Fruit fly (Drosophila melanogaster) whole organism, pupa: Measurements from ENCODE around the gene CG17328.
A peak's percentile ranks its signal among the peaks of the same experiment; 100 is the strongest.

Experiments used
- CG10348 ChIP-seq: fragments of 200-800 bp; sonication (Bioruptor generic); IDR thresholded peaks from 2 replicates; pipeline ENCODE4 v1.3.6; 2022; ENCODE audit warnings: missing biosample characterization, missing genetic modification characterization
- CG12605 ChIP-seq: fragments of 200-800 bp; sonication (Bioruptor generic); IDR thresholded peaks from 2 replicates; pipeline ENCODE4 v1.3.6; 2022; ENCODE audit warnings: missing biosample characterization, missing genetic modification characterization
- CG13204 ChIP-seq: fragments of 200-800 bp; sonication (Bioruptor generic); optimal IDR thresholded peaks from 2 replicates; lab custom pipeline; 2018; ENCODE audit warnings: missing biosample characterization, mild to moderate bottlenecking, missing genetic modification characterization, moderate library complexity
- CG14655 ChIP-seq: fragments of 200-800 bp; sonication (Bioruptor generic); optimal IDR thresholded peaks from 3 replicates; lab custom pipeline; 2017; ENCODE audit warnings: mild to moderate bottlenecking, missing biosample characterization, missing genetic modification reagents, missing genetic modification characterization
- CG15710 ChIP-seq: fragments of 200-800 bp; sonication (Bioruptor generic); optimal IDR thresholded peaks from 2 replicates; lab custom pipeline; 2018; ENCODE audit warnings: missing biosample characterization, mild to moderate bottlenecking, missing genetic modification characterization, moderate library complexity
- CG17806 ChIP-seq: fragments of 200-800 bp; sonication (Bioruptor generic); optimal IDR thresholded peaks from 2 replicates; lab custom pipeline; 2018; ENCODE audit warnings: missing biosample characterization, mild to moderate bottlenecking, missing genetic modification characterization, moderate library complexity
- CG32121 ChIP-seq: fragments of 200-800 bp; sonication (Bioruptor generic); IDR thresholded peaks from 2 replicates; pipeline ENCODE4 v1.3.6; 2022; ENCODE audit warnings: missing biosample characterization, missing genetic modification characterization
- CG34367 ChIP-seq: fragments of 200-800 bp; sonication (Bioruptor generic); optimal IDR thresholded peaks from 2 replicates; lab custom pipeline; 2018; ENCODE audit warnings: missing biosample characterization, mild to moderate bottlenecking, missing genetic modification characterization
- CG4496 ChIP-seq: fragments of 200-800 bp; sonication (Bioruptor generic); IDR thresholded peaks from 3 replicates; pipeline ENCODE4 v1.3.6; 2022; ENCODE audit warnings: missing biosample characterization, missing genetic modification characterization
- CG8159 ChIP-seq: fragments of 200-800 bp; sonication (Bioruptor generic); optimal IDR thresholded peaks from 3 replicates; lab custom pipeline; 2018; ENCODE audit warnings: missing biosample characterization, mild to moderate bottlenecking, missing genetic modification characterization, moderate library complexity
- CG8301 ChIP-seq: fragments of 200-800 bp; sonication (Bioruptor generic); optimal IDR thresholded peaks from 2 replicates; lab custom pipeline; 2018; ENCODE audit warnings: missing biosample characterization, mild to moderate bottlenecking, missing genetic modification characterization
- CG9948 ChIP-seq: fragments of 200-800 bp; sonication (Bioruptor generic); optimal IDR thresholded peaks from 2 replicates; lab custom pipeline; 2018; ENCODE audit warnings: missing biosample characterization, mild to moderate bottlenecking, missing genetic modification characterization, moderate library complexity
- D1 ChIP-seq: fragments of 200-800 bp; sonication (Bioruptor generic); optimal IDR thresholded peaks from 2 replicates; lab custom pipeline; 2018; ENCODE audit warnings: missing biosample characterization, mild to moderate bottlenecking, missing genetic modification characterization, moderate library complexity
- EcR ChIP-seq: fragments of 200-800 bp; sonication (Bioruptor generic); optimal IDR thresholded peaks from 3 replicates; lab custom pipeline; 2019; ENCODE audit warnings: missing biosample characterization, missing genetic modification characterization, mild to moderate bottlenecking, moderate library complexity, missing genetic modification reagents
- Ets98B ChIP-seq: fragments of 200-800 bp; sonication (Bioruptor generic); IDR thresholded peaks from 2 replicates; pipeline ENCODE4 v1.3.6; 2022; ENCODE audit warnings: missing biosample characterization, missing genetic modification characterization
- Pif1A ChIP-seq: fragments of 200-800 bp; sonication (Bioruptor generic); optimal IDR thresholded peaks from 3 replicates; lab custom pipeline; 2016; ENCODE audit warnings: missing biosample characterization, missing genetic modification characterization
- Pif1B ChIP-seq: fragments of 200-800 bp; sonication (Bioruptor generic); optimal IDR thresholded peaks from 3 replicates; lab custom pipeline; 2016; ENCODE audit warnings: missing biosample characterization, missing genetic modification characterization
- Snoo ChIP-seq: fragments of 200-800 bp; sonication (Bioruptor generic); optimal IDR thresholded peaks from 3 replicates; lab custom pipeline; 2017; ENCODE audit warnings: missing biosample characterization, mild to moderate bottlenecking, missing genetic modification characterization, inconsistent platforms
- fd96Ca ChIP-seq: fragments of 200-800 bp; sonication (Bioruptor generic); IDR thresholded peaks from 3 replicates; pipeline ENCODE4 v1.3.6; 2022; ENCODE audit warnings: missing biosample characterization, missing genetic modification characterization
- gl ChIP-seq: fragments of 200-800 bp; sonication (Bioruptor generic); optimal IDR thresholded peaks from 2 replicates; lab custom pipeline; 2018; ENCODE audit warnings: missing biosample characterization, mild to moderate bottlenecking, missing genetic modification characterization
- rn ChIP-seq: fragments of 200-800 bp; sonication (Bioruptor generic); IDR thresholded peaks from 2 replicates; pipeline ENCODE4 v1.3.6; 2022; ENCODE audit warnings: missing biosample characterization, missing genetic modification characterization

The CG17328 gene

DNA sequence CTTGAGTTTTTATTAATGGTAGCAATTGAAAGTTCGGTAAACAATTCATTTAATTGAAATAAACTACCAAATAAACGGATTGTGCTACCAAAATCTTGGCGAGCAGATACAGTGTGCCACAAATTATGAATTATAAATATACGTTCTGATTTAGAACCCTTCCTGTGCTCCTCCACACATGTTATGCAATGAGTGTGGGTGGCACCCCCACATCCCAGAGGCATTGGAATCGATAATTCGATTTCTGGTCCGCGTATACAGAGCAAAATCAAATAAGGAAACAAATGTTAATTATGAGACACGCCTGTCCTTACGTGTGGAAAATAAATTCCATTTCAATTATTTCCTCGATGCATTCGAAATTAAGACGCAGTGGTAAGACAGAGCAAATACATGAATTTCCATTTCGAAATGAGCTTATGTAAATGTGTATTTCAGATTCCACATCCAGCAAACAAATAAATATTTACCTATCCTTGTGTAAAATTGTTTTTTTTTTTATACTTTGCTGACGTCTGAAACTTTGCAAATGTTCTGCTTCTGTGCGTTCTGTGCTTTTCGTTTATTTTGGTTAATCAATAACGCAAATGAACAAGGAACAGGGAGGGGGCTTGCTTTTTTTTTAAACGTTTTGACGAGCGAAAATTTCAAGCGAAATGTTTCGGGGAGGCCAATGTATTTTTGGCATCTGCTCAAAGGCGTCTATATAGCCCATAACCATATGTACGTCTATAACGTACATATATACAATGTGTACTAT, 22.3 kb downstream of the CG17328 start:
- TF ChIP-seq CG8301 (tag; lab: Kevin White, UChicago), result no peak
- no peak for TF ChIP-seq CG14655
- no peak for TF ChIP-seq rn (GFP tag; lab: Robert Waterston, UW)
- no peak for TF ChIP-seq D1 (tag; lab: Kevin White, UChicago)
- TF ChIP-seq EcR (GFP tag; lab: Kevin White, UChicago), result no peak
- TF ChIP-seq CG32121 (GFP tag; lab: Robert Waterston, UW), result no peak
- no peak for TF ChIP-seq CG17806
- TF ChIP-seq Pif1A (GFP tag; lab: Kevin White, UChicago), result no peak
- no peak for TF ChIP-seq CG13204 (GFP tag; lab: Kevin White, UChicago)
- no peak for TF ChIP-seq CG10348 (GFP tag; lab: Robert Waterston, UW)
- TF ChIP-seq Snoo (tag; lab: Kevin White, UChicago), result no peak
- no peak for TF ChIP-seq fd96Ca (GFP tag; lab: Robert Waterston, UW)
- no peak for TF ChIP-seq CG34367 (tag; lab: Kevin White, UChicago)
- no peak for TF ChIP-seq gl (tag; lab: Kevin White, UChicago)
- no peak for TF ChIP-seq Pif1B (GFP tag; lab: Kevin White, UChicago)
- no peak for TF ChIP-seq CG8159 (tag; lab: Kevin White, UChicago)

DNA sequence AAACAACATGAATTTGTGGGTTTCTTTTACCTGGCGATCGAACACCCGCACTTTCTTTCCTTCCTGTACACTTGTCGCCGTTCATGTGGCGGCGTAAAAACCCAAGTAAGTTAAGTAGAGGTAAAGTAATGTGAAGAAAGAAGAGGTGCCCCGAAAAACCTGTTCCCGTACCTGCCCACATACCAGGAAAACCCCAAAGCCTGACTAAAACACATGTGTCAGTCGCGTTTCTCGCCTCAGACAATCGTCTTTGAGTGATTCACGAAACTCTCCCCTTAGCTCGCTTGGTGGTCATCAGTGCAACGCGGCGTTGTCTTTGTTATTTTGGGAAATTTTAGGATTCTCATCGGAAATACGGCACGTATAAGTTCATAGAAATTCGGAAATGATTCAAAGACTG, 23.8 kb downstream of the CG17328 start:
- no peak for TF ChIP-seq Snoo (tag; lab: Kevin White, UChicago)
- no peak for TF ChIP-seq CG4496 (GFP tag; lab: Robert Waterston, UW)
- no peak for TF ChIP-seq CG10348 (GFP tag; lab: Robert Waterston, UW)

DNA sequence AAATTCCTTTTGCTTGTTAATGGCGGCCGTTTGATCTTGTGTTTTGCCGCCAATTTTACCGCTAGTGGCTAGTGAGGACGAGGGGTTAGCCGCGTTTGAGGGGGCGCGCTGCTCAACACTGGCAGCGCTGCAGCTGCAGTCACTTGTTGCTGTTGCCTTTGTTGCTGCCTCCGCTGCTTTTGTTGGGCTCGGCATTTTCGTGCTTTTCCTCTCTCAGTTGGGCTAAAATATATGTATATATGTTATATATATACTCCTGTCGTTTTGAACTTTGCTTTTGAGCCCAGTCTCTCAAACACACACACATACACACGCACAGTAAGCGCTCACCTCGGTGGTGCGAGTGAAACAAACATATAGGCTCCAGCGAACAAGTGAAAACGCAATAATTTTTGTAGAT, 25.1 kb downstream of the CG17328 start:
- no peak for TF ChIP-seq gl (tag; lab: Kevin White, UChicago)
- no peak for TF ChIP-seq CG34367 (tag; lab: Kevin White, UChicago)
- TF ChIP-seq CG10348 (GFP tag; lab: Robert Waterston, UW), result no peak
- peak; percentile 60 for TF ChIP-seq EcR (GFP tag; lab: Kevin White, UChicago)
- peak; percentile 32; the same call in 1 of the 2 replicates for TF ChIP-seq CG32121 (GFP tag; lab: Robert Waterston, UW)
- peak; percentile 92 for TF ChIP-seq CG12605 (GFP tag; lab: Robert Waterston, UW)
- peak; percentile 57 for TF ChIP-seq Pif1B (GFP tag; lab: Kevin White, UChicago)
- peak; percentile 35; the same call in 1 of the 3 replicates for TF ChIP-seq fd96Ca (GFP tag; lab: Robert Waterston, UW)
- no peak for TF ChIP-seq D1 (tag; lab: Kevin White, UChicago)
- TF ChIP-seq Pif1A (GFP tag; lab: Kevin White, UChicago), result peak; percentile 36
- TF ChIP-seq CG15710 (tag; lab: Kevin White, UChicago), result no peak
- peak; percentile 31; the same call in 1 of the 2 replicates for TF ChIP-seq Ets98B (GFP tag; lab: Robert Waterston, UW)
- peak; percentile 8 for TF ChIP-seq CG8159 (tag; lab: Kevin White, UChicago)
- peak; percentile 13 for TF ChIP-seq CG14655
- TF ChIP-seq Snoo (tag; lab: Kevin White, UChicago), result peak; percentile 10
- no peak for TF ChIP-seq CG17806
- peak; percentile 79 for TF ChIP-seq CG4496 (GFP tag; lab: Robert Waterston, UW)
- no peak for TF ChIP-seq CG9948
- TF ChIP-seq rn (GFP tag; lab: Robert Waterston, UW), result no peak
- TF ChIP-seq CG13204 (GFP tag; lab: Kevin White, UChicago), result peak; percentile 78

DNA sequence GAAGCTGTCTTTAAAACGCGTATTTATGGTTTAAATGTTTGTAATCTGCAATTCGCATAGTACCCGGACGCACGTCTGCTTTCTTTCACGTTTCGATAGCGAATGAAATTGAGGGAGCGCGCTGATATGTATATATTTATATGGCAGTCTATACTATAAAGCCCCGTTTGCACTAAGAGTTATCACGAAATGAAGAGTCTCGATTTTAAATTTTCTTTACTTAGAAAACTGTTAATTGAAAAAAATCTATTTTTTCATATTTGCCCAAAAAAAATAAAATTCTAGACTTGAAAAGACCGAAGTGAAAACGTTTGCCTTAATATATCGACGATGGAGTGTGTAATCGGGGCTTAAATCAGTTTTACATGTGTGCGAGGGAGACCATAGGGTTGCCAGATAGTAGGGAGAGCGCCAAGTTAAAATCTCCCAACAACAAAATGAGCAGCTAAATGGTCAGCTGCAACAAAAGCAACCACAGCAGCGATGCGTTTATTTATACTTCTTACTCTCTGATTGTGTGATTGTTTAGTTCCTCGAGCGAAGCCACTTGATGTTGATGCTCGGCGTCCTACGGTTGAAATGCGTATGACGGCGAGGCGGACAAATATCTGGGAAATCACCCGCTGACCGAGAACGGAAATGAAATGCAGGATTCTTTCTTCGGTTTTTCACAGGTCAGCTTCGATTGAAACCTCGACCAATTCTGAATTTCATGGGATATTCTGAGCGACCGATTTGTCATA, 25.9 kb downstream of the CG17328 start, which contains the start of gene cact:
cact (minus strand) TSS at position 693 of the 743 bp plus-strand sequence.
- TF ChIP-seq CG34367 (tag; lab: Kevin White, UChicago) (peak; percentile 79), fd96Ca (GFP tag; lab: Robert Waterston, UW) (peak; percentile 81; the same call in 2 of the 3 replicates), CG10348 (GFP tag; lab: Robert Waterston, UW) (peak; percentile 59), CG8159 (tag; lab: Kevin White, UChicago) (peak; percentile 90), Pif1B (GFP tag; lab: Kevin White, UChicago) (peak; percentile 84), EcR (GFP tag; lab: Kevin White, UChicago) (peak; percentile 15), CG9948 (peak; percentile 87), gl (tag; lab: Kevin White, UChicago) (peak; percentile 42), CG4496 (GFP tag; lab: Robert Waterston, UW) (peak; percentile 91), Ets98B (GFP tag; lab: Robert Waterston, UW) (peak; percentile 92), rn (GFP tag; lab: Robert Waterston, UW) (peak; percentile 83), CG14655 (peak; percentile 88), CG15710 (tag; lab: Kevin White, UChicago) (peak; percentile 84), Pif1A (GFP tag; lab: Kevin White, UChicago) (peak; percentile 90), CG17806 (peak; percentile 91), D1 (tag; lab: Kevin White, UChicago) (peak; percentile 34), CG8301 (tag; lab: Kevin White, UChicago) (peak; percentile 84), Snoo (tag; lab: Kevin White, UChicago) (peak; percentile 87), CG13204 (GFP tag; lab: Kevin White, UChicago) (no peak), CG12605 (GFP tag; lab: Robert Waterston, UW) (peak; percentile 79), CG32121 (GFP tag; lab: Robert Waterston, UW) (peak; percentile 90)
